Fruit fly (Drosophila melanogaster) whole organism, wandering third instar larva: Measurements from ENCODE around the gene Art4.
A peak's percentile ranks its signal among the peaks of the same experiment; 100 is the strongest.

ENCODE experiments used
- Abd-B ChIP-seq: fragments of >200 bp; optimal IDR thresholded peaks from 2 replicates; lab custom pipeline; 2017; ENCODE audit warnings: missing biosample characterization, missing genetic modification characterization
- CG32264 ChIP-seq: fragments of 200-800 bp; sonication (Bioruptor generic); optimal IDR thresholded peaks from 2 replicates; lab custom pipeline; 2016; ENCODE audit warnings: missing biosample characterization, missing genetic modification characterization
- CrebA ChIP-seq: fragments of 200-800 bp; sonication (Bioruptor generic); optimal IDR thresholded peaks from 2 replicates; lab custom pipeline; 2016; ENCODE audit warnings: missing biosample characterization, mild to moderate bottlenecking, missing genetic modification characterization, borderline replicate concordance
- Dfd ChIP-seq: fragments of >200 bp; optimal IDR thresholded peaks from 2 replicates; lab custom pipeline; 2017; ENCODE audit warnings: missing biosample characterization, missing genetic modification characterization
- Dif ChIP-seq: fragments of 200-275, 200-300 bp; sonication (Bioruptor generic); optimal IDR thresholded peaks from 2 replicates; lab custom pipeline; 2018; ENCODE audit warnings: missing biosample characterization, missing genetic modification characterization; ENCODE audit not compliant: partially characterized antibody
- GATAd ChIP-seq: sonication (Bioruptor generic); optimal IDR thresholded peaks from 2 replicates; lab custom pipeline; 2016; ENCODE audit warnings: missing biosample characterization, missing genetic modification characterization
- HLH106 ChIP-seq: fragments of 200-800 bp; optimal IDR thresholded peaks from 3 replicates; lab custom pipeline; 2019; ENCODE audit warnings: missing biosample characterization, mild to moderate bottlenecking, missing genetic modification characterization, moderate library complexity
- Hnf4 ChIP-seq: fragments of 200-800 bp; sonication (Bioruptor generic); optimal IDR thresholded peaks from 2 replicates; lab custom pipeline; 2016; ENCODE audit warnings: missing biosample characterization, mild to moderate bottlenecking, missing genetic modification characterization
- Hr78 ChIP-seq: fragments of >200 bp; optimal IDR thresholded peaks from 2 replicates; lab custom pipeline; 2017; ENCODE audit warnings: missing biosample characterization, missing genetic modification characterization
- Hr83 ChIP-seq: fragments of 200-300 bp; sonication (Bioruptor generic); optimal IDR thresholded peaks from 2 replicates; lab custom pipeline; 2016; ENCODE audit warnings: missing biosample characterization, mild to moderate bottlenecking, missing genetic modification characterization, moderate library complexity; ENCODE audit not compliant: poor library complexity, severe bottlenecking
- Jra ChIP-seq: sonication (Bioruptor generic); optimal IDR thresholded peaks from 2 replicates; lab custom pipeline; 2016; ENCODE audit warnings: missing biosample characterization, missing genetic modification characterization
- Mio ChIP-seq: sonication (Bioruptor generic); optimal IDR thresholded peaks from 2 replicates; lab custom pipeline; 2016; ENCODE audit warnings: missing biosample characterization, missing genetic modification characterization
- N ChIP-seq: fragments of >200 bp; optimal IDR thresholded peaks from 2 replicates; lab custom pipeline; 2018; ENCODE audit warnings: missing biosample characterization, missing external identifiers, missing genetic modification characterization
- OdsH ChIP-seq: fragments of 200-800 bp; sonication (Bioruptor generic); optimal IDR thresholded peaks from 2 replicates; lab custom pipeline; 2016; ENCODE audit warnings: missing biosample characterization, mild to moderate bottlenecking, missing genetic modification characterization
- Rel ChIP-seq, 2 experiments: fragments of 200-800 bp; sonication (Bioruptor generic) in 1 of 2; optimal IDR thresholded peaks; 2 replicates in 1 of 2; 3 replicates in 1 of 2; lab custom pipeline; 2016 to 2019; ENCODE audit warnings: mild to moderate bottlenecking in 2 of 2, missing biosample characterization in 2 of 2, missing genetic modification characterization in 2 of 2, moderate library complexity in 1 of 2
- Sp1 ChIP-seq: fragments of 200-800 bp; sonication (Bioruptor generic); optimal IDR thresholded peaks from 3 replicates; lab custom pipeline; 2019; ENCODE audit warnings: missing biosample characterization, mild to moderate bottlenecking, missing genetic modification characterization, moderate library complexity
- Vsx2 ChIP-seq: fragments of 200-300, 225-300 bp; sonication (Bioruptor generic); optimal IDR thresholded peaks from 2 replicates; lab custom pipeline; 2018; ENCODE audit warnings: missing biosample characterization, missing genetic modification characterization; ENCODE audit not compliant: partially characterized antibody
- br ChIP-seq: fragments of 200-800 bp; sonication (Bioruptor generic); optimal IDR thresholded peaks from 2 replicates; lab custom pipeline; 2016; ENCODE audit warnings: missing biosample characterization, missing genetic modification characterization
- brk ChIP-seq: fragments of 200-800 bp; sonication (Bioruptor generic); optimal IDR thresholded peaks from 2 replicates; lab custom pipeline; 2016; ENCODE audit warnings: missing biosample characterization, mild to moderate bottlenecking, missing genetic modification characterization
- dl ChIP-seq, 2 experiments: fragments of 175-275, 200-275 bp in 1 of 2; fragments of 200-275 bp in 1 of 2; sonication (Bioruptor generic); optimal IDR thresholded peaks; lab custom pipeline; 2018; ENCODE audit warnings: mild to moderate bottlenecking in 2 of 2, missing biosample characterization in 2 of 2, missing genetic modification characterization in 2 of 2, moderate library complexity in 2 of 2; ENCODE audit not compliant: partially characterized antibody in 2 of 2, insufficient read depth in 1 of 2
- dsf ChIP-seq: sonication (Bioruptor generic); optimal IDR thresholded peaks from 2 replicates; lab custom pipeline; 2016; ENCODE audit warnings: missing biosample characterization, missing genetic modification characterization, borderline replicate concordance
- foxo ChIP-seq, 2 experiments: fragments of 200-800 bp; sonication (Bioruptor generic); optimal IDR thresholded peaks; 2 replicates in 1 of 2; 3 replicates in 1 of 2; lab custom pipeline; 2016 to 2017; ENCODE audit warnings: missing biosample characterization in 2 of 2, missing genetic modification characterization in 2 of 2
- fru ChIP-seq: fragments of 200-800 bp; sonication (Bioruptor generic); optimal IDR thresholded peaks from 3 replicates; lab custom pipeline; 2016; ENCODE audit warnings: missing biosample characterization, mild to moderate bottlenecking, missing genetic modification characterization
- h ChIP-seq: fragments of 200-800 bp; sonication (Bioruptor generic); optimal IDR thresholded peaks from 3 replicates; lab custom pipeline; 2016; ENCODE audit warnings: missing biosample characterization, mild to moderate bottlenecking, missing genetic modification characterization
- jim ChIP-seq: fragments of 175-275, 200-325 bp; sonication (Bioruptor generic); optimal IDR thresholded peaks from 2 replicates; lab custom pipeline; 2016; ENCODE audit warnings: missing biosample characterization, mild to moderate bottlenecking, missing genetic modification characterization
- lola ChIP-seq: fragments of >200 bp; optimal IDR thresholded peaks from 2 replicates; lab custom pipeline; 2017; ENCODE audit warnings: missing biosample characterization, missing genetic modification characterization
- psq ChIP-seq: fragments of 200-800 bp; sonication (Bioruptor generic); optimal IDR thresholded peaks from 3 replicates; lab custom pipeline; 2017; ENCODE audit warnings: missing biosample characterization, mild to moderate bottlenecking, missing genetic modification characterization, moderate library complexity
- rgr ChIP-seq: fragments of 200-800 bp; sonication (Bioruptor generic); optimal IDR thresholded peaks from 3 replicates; lab custom pipeline; 2016; ENCODE audit warnings: missing biosample characterization, mild to moderate bottlenecking, missing genetic modification characterization
- sage ChIP-seq: fragments of 200-800 bp; sonication (Bioruptor generic); optimal IDR thresholded peaks from 2 replicates; lab custom pipeline; 2016; ENCODE audit warnings: missing biosample characterization, mild to moderate bottlenecking, missing genetic modification characterization
- sv ChIP-seq: fragments of 200-800 bp; sonication (Bioruptor generic); optimal IDR thresholded peaks from 3 replicates; lab custom pipeline; 2016; ENCODE audit warnings: missing biosample characterization, missing genetic modification characterization
- tai ChIP-seq: sonication (Bioruptor generic); optimal IDR thresholded peaks from 2 replicates; lab custom pipeline; 2016; ENCODE audit warnings: missing biosample characterization, missing genetic modification characterization
- usp ChIP-seq: fragments of >200 bp; optimal IDR thresholded peaks from 2 replicates; lab custom pipeline; 2017; ENCODE audit warnings: missing biosample characterization, missing genetic modification characterization

Gene Art4

DNA sequence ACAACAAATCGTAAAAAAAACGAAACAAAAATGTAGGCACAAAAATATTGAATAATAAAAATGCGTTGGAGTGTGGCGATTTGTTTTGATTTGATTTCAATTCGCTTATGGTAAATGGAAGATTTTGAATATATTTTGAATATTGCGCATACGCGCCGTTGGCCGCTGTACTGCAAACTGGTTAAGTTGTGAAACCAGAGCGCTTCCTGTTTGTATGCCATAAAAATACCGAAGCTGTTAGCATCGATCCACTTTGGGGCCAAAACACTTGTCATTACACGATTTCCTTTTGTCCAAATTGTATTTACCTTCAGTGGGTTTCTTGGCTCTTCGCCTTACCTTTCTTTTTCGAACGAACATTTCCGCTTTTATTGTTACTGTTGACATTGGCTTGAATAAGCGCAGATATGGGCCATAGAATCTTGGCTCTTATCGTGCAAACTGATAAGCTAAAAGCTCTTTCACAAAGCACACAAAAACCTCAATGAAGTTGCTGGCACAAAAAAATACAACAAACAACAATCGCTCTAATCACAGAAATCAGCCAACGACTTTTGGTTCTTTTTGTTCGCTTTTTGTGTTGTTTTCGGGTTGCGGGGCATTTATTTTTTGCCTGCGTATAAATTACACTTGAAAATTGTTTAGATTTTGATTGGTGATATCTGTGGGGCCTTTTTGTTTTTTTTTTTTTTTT, 45.1 kb downstream of the Art4 start:
- TF ChIP-seq CrebA (GFP tag; lab: Kevin White, UChicago) (peak; percentile 94), Dif (GFP tag; lab: Kevin White, UChicago) (no peak), sage (no peak), brk (GFP tag; lab: Kevin White, UChicago) (peak; percentile 9), fru (no peak), Hnf4 (peak; percentile 34), rgr (GFP tag; lab: Kevin White, UChicago) (peak; percentile 40), Abd-B (GFP tag; lab: Kevin White, UChicago) (no peak), jim (GFP tag; lab: Kevin White, UChicago) (peak; percentile 78), h (GFP tag; lab: Kevin White, UChicago) (peak; percentile 59), foxo (GFP tag; optimal IDR thresholded peaks at IDR 0.05; lab: Kevin White, UChicago) (no peak), sv (GFP tag; lab: Kevin White, UChicago) (no peak), OdsH (no peak), Rel (GFP tag; optimal IDR thresholded peaks at IDR 0.05; lab: Kevin White, UChicago) (peak; percentile 25), Rel (tag; optimal IDR thresholded peaks at IDR 0.05; lab: Kevin White, UChicago) (peak; percentile 65), Jra (GFP tag; lab: Kevin White, UChicago) (no peak), Vsx2 (GFP tag; lab: Kevin White, UChicago) (no peak), GATAd (no peak), Sp1 (GFP tag; lab: Kevin White, UChicago) (peak; percentile 40), N (GFP tag; lab: Kevin White, UChicago) (no peak), Hr83 (GFP tag; lab: Kevin White, UChicago) (no peak), Mio (GFP tag; lab: Kevin White, UChicago) (no peak), Hr78 (no peak), usp (GFP tag; lab: Kevin White, UChicago) (no peak), br (GFP tag; lab: Kevin White, UChicago) (peak; percentile 5), psq (GFP tag; lab: Kevin White, UChicago) (no peak)
- TF ChIP-seq, all 38 proteins: peak for 9

DNA sequence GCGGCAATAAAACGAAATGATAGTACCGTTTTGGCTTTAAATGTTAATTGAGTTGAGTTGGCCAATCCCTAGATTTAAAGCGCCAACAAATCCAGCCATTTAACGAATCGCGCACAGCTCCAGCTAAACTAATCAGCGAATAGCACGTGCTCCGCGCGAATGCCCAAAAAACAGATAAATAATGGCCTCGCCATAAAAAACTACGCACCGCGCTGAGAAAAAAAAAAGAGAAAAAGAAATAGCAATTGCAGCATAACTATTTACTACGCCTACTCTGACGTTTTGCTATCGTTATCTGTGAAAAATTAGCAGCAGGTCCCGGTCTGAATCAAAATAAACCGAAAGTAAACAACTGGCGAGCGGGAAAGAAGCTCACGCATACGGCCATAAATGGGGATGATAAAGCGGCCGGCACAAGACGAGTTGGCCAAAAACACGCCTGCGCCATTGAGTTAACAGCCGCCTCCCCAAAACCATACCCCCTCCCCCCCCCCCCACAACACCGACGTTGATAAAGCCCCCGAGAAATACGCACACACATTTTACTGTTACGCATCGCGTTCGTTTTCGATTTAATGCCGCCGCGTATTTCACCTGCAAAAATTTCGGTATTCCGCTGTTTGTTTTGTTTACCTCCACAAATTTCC, 46.4 kb downstream of the Art4 start:
- TF ChIP-seq HLH106 (tag; lab: Kevin White, UChicago) = no peak
- no peak for TF ChIP-seq Rel (GFP tag; optimal IDR thresholded peaks at IDR 0.05; lab: Kevin White, UChicago)
- peak; percentile 87 for TF ChIP-seq Rel (tag; optimal IDR thresholded peaks at IDR 0.05; lab: Kevin White, UChicago)
- no peak for TF ChIP-seq Dif (GFP tag; lab: Kevin White, UChicago)
- no peak for TF ChIP-seq jim (GFP tag; lab: Kevin White, UChicago)
- TF ChIP-seq h (GFP tag; lab: Kevin White, UChicago) = no peak

DNA sequence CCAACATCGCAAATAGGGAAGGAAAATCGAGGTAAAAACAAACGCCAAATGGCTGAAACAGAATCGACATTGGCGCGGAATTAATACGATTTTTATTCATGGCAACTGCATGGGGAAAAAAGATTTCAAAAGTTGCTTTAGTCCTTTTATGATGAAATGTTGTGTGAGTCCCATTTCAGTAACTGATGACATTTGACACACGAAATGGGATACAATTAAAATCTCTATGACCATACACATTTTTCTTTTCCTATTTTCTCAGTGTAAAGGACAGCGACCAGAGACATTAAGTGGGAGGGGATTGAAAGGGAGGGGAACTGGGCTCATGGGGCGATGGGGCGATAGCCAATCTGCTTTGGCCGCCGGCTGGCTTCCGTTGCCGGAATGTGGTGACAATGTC, 47.4 kb downstream of the Art4 start:
- TF ChIP-seq Hr83 (GFP tag; lab: Kevin White, UChicago) = no peak
- no peak for TF ChIP-seq h (GFP tag; lab: Kevin White, UChicago)
- no peak for TF ChIP-seq N (GFP tag; lab: Kevin White, UChicago)
- no peak for TF ChIP-seq CG32264 (GFP tag; lab: Kevin White, UChicago)
- TF ChIP-seq, all 38 proteins: peak for 0

DNA sequence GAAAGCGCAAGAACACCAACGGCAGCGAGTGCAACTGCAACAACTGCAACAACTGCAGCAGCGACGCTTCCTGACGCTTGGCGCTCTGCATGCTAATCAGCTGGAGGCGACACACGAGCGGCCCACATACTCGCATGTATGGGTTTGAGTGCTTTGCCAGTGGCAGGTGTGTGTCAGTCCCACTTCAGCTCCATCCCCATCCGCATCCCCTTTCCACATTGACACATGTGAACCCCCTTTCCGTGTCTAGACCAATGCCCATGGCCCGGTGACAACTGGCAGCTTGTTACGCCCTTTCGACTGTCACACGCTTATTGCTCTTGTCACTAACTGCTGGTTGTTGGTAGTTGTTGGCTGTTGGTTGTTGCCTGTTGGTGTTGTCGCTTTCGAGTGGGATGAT, 48.3 kb downstream of the Art4 start:
- TF ChIP-seq usp (GFP tag; lab: Kevin White, UChicago) (no peak), br (GFP tag; lab: Kevin White, UChicago) (no peak), tai (GFP tag; lab: Kevin White, UChicago) (no peak)

DNA sequence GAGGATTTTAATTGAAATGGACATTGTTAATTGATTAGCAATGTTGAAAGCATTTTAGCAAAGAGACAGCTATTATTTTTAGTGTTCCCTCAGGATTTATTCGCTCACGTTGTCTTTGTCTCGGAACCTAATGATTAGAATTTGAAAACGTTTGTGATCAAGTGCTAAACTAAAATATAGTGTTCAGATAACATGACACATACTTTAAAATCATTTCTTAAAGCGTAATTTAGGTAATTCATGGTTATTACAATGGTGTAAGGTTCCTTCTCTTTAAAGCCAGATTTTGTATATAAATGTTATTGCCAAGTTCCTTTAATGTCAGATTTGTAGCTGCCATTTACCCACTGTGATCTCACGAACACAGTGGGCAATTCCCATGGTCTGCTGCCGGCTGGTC, 48.7 kb downstream of the Art4 start:
- no peak for TF ChIP-seq dl (GFP tag; optimal IDR thresholded peaks at IDR 0.05; lab: Kevin White, UChicago; ENCODE audit: insufficient read depth in 1 of 2, partially characterized antibody in 2 of 2)
- no peak for TF ChIP-seq brk (GFP tag; lab: Kevin White, UChicago)
- no peak for TF ChIP-seq CrebA (GFP tag; lab: Kevin White, UChicago)
- TF ChIP-seq h (GFP tag; lab: Kevin White, UChicago) = no peak
- TF ChIP-seq Dif (GFP tag; lab: Kevin White, UChicago) = no peak
- TF ChIP-seq Vsx2 (GFP tag; lab: Kevin White, UChicago) = no peak
- TF ChIP-seq N (GFP tag; lab: Kevin White, UChicago) = no peak
- no peak for TF ChIP-seq tai (GFP tag; lab: Kevin White, UChicago)
- TF ChIP-seq dsf (GFP tag; lab: Kevin White, UChicago) = no peak
- no peak for TF ChIP-seq HLH106 (tag; lab: Kevin White, UChicago)
- no peak for TF ChIP-seq Dfd (GFP tag; lab: Kevin White, UChicago)
- no peak for TF ChIP-seq rgr (GFP tag; lab: Kevin White, UChicago)
- TF ChIP-seq fru = no peak
- TF ChIP-seq foxo (GFP tag; optimal IDR thresholded peaks at IDR 0.05; lab: Kevin White, UChicago) = no peak
- no peak for TF ChIP-seq Jra (GFP tag; lab: Kevin White, UChicago)
- no peak for TF ChIP-seq lola
